2 worm cellular contexts compared by ENCODE assay signal in genomic region chrIV:7946457-7946856, ce11.
A peak's percentile ranks its signal among the peaks of the same experiment; 100 is the strongest.
TF ChIP-seq lines count a peak whose summit lies in the region.

Gene czw-1, minus strand, starts transcription at chrIV:7946825.

TF ChIP-seq in whole organism, L1 larva, 84 proteins besides CTCF, POLR2A, EP300 and RAD21:
- TF ChIP-seq pqm-1 (tag; optimal IDR thresholded peaks at IDR 0.05; lab: Kevin White, UChicago): no peak
- TF ChIP-seq pag-3 (tag; optimal IDR thresholded peaks at IDR 0.05; lab: Kevin White, UChicago; ENCODE audit: borderline replicate concordance, insufficient read depth): no peak
- peak in 1 of 2 experiments; percentile 61 for TF ChIP-seq lin-35 (GFP tag; optimal IDR thresholded peaks at IDR 0.05; lab: Kevin White, UChicago)
- TF ChIP-seq efl-1 (optimal IDR thresholded peaks at IDR 0.05; lab: Kevin White, UChicago): no peak
- peak; percentile 52 to 97 for TF ChIP-seq efl-1 (GFP tag; optimal IDR thresholded peaks at IDR 0.05 in 1 of 2; lab: Kevin White, UChicago)
- peak in 2 of 3 experiments; percentile 36 to 49 for TF ChIP-seq dpl-1 (GFP tag; optimal IDR thresholded peaks at IDR 0.05; lab: Kevin White, UChicago)
- TF ChIP-seq blmp-1 (tag; optimal IDR thresholded peaks at IDR 0.05; lab: Kevin White, UChicago): no peak
- TF ChIP-seq Y116A8C.19 (tag; optimal IDR thresholded peaks at IDR 0.05; lab: Kevin White, UChicago; ENCODE audit: borderline replicate concordance): no peak
- no peak for TF ChIP-seq sup-37 (GFP tag; optimal IDR thresholded peaks at IDR 0.05; lab: Kevin White, UChicago)
- TF ChIP-seq tbx-2 (tag; optimal IDR thresholded peaks at IDR 0.05; lab: Kevin White, UChicago): no peak
- TF ChIP-seq rnt-1 (tag; optimal IDR thresholded peaks at IDR 0.05; lab: Kevin White, UChicago): no peak
- TF ChIP-seq lin-39 (tag; optimal IDR thresholded peaks at IDR 0.05; lab: Kevin White, UChicago): no peak
- no peak for TF ChIP-seq nhr-77 (tag; optimal IDR thresholded peaks at IDR 0.05; lab: Kevin White, UChicago)

TF ChIP-seq in whole organism, L4 larva, 104 proteins besides CTCF, POLR2A, EP300 and RAD21:
- TF ChIP-seq dmd-6 (GFP tag; IDR thresholded peaks at IDR 0.05; lab: Robert Waterston, UW) (no peak), Y5F2A.4 (GFP tag; optimal IDR thresholded peaks at IDR 0.05; lab: Kevin White, UChicago) (no peak), mes-2 (tag; optimal IDR thresholded peaks at IDR 0.05; lab: Kevin White, UChicago; ENCODE audit: poor library complexity, severe bottlenecking) (peak; percentile 12), Y75B8A.6 (GFP tag; IDR thresholded peaks at IDR 0.05; lab: Robert Waterston, UW) (no peak), T20F7.1 (GFP tag; optimal IDR thresholded peaks at IDR 0.05; lab: Kevin White, UChicago) (peak; percentile 71), lin-15B (tag; optimal IDR thresholded peaks at IDR 0.05; lab: Kevin White, UChicago) (no peak), dmd-8 (GFP tag; IDR thresholded peaks at IDR 0.05; lab: Robert Waterston, UW) (no peak), mxl-3 (GFP tag; optimal IDR thresholded peaks at IDR 0.05; lab: Kevin White, UChicago) (no peak), ceh-28 (tag; optimal IDR thresholded peaks at IDR 0.05; lab: Kevin White, UChicago) (no peak)

Comparison
In these comparisons a context has a peak if more than half of its experiments do, and no peak if none do; other contexts are left out.
1. Of the 29 proteins assayed by ChIP-seq in both whole organism, L4 larva and whole organism, L1 larva: peak only in whole organism, L4 larva: none; only in whole organism, L1 larva: dpl-1; in both: none; in neither: 28.